Fruit fly (Drosophila melanogaster) whole organism, embryonic: Measurements from ENCODE around the gene CG11811.

Experiments
- Antp ChIP-seq: fragments of 200-800 bp; sonication (Bioruptor generic); optimal IDR thresholded peaks from 3 replicates; lab custom pipeline; 2016; ENCODE audit warnings: missing biosample characterization, missing genetic modification characterization
- Atf6 ChIP-seq: fragments of 200-800 bp; sonication (Bioruptor generic); IDR thresholded peaks from 2 replicates; pipeline ENCODE4 v1.3.6; 2022; ENCODE audit warnings: missing biosample characterization, missing genetic modification characterization
- Bteb2 ChIP-seq: fragments of 200-800 bp; sonication (Bioruptor generic); optimal IDR thresholded peaks from 2 replicates; lab custom pipeline; 2016; ENCODE audit warnings: missing biosample characterization, missing genetic modification characterization
- CG11093 ChIP-seq: fragments of 200-800 bp; sonication (Bioruptor generic); IDR thresholded peaks from 3 replicates; pipeline ENCODE4 v1.3.6; 2022; ENCODE audit warnings: missing biosample characterization, missing genetic modification characterization
- CG11696 ChIP-seq: fragments of 200-800 bp; sonication (Bioruptor generic); IDR thresholded peaks from 2 replicates; pipeline ENCODE4 v1.3.6; 2022; ENCODE audit warnings: missing biosample characterization, missing genetic modification characterization
- CG12659 ChIP-seq: fragments of 200-800 bp; sonication (Bioruptor generic); optimal IDR thresholded peaks from 3 replicates; lab custom pipeline; 2017; ENCODE audit warnings: mild to moderate bottlenecking, missing biosample characterization, missing genetic modification reagents, missing genetic modification characterization
- CG14014 ChIP-seq: fragments of 200-800 bp; sonication (Bioruptor generic); IDR thresholded peaks from 2 replicates; pipeline ENCODE4 v1.3.6; 2022; ENCODE audit warnings: missing biosample characterization, missing genetic modification characterization
- CG14965 ChIP-seq: fragments of 200-800 bp; sonication (Bioruptor generic); optimal IDR thresholded peaks from 2 replicates; lab custom pipeline; 2016; ENCODE audit warnings: missing biosample characterization, missing genetic modification characterization, borderline replicate concordance
- CG15073 ChIP-seq: fragments of 200-800 bp; sonication (Bioruptor generic); optimal IDR thresholded peaks from 2 replicates; lab custom pipeline; 2016; ENCODE audit warnings: missing biosample characterization, missing genetic modification characterization
- CG15269 ChIP-seq: fragments of 200-800 bp; sonication (Bioruptor generic); optimal IDR thresholded peaks from 2 replicates; lab custom pipeline; 2018; ENCODE audit warnings: missing biosample characterization, mild to moderate bottlenecking, missing genetic modification characterization, moderate library complexity
- CG15514 ChIP-seq: fragments of 200-800 bp; sonication (Bioruptor generic); optimal IDR thresholded peaks from 3 replicates; lab custom pipeline; 2017; ENCODE audit warnings: missing biosample characterization, missing genetic modification characterization, mild to moderate bottlenecking, moderate library complexity, missing genetic modification reagents
- CG17802 ChIP-seq: fragments of 200-800 bp; sonication (Bioruptor generic); optimal IDR thresholded peaks from 2 replicates; lab custom pipeline; 2018; ENCODE audit warnings: missing biosample characterization, mild to moderate bottlenecking, missing genetic modification characterization, moderate library complexity
- CG17912 ChIP-seq: fragments of 200-800 bp; sonication (Bioruptor generic); optimal IDR thresholded peaks from 2 replicates; lab custom pipeline; 2018; ENCODE audit warnings: missing biosample characterization, mild to moderate bottlenecking, missing genetic modification characterization
- CG18011 ChIP-seq: fragments of 200-800 bp; sonication (Bioruptor generic); optimal IDR thresholded peaks from 2 replicates; lab custom pipeline; 2017; ENCODE audit warnings: missing biosample characterization, missing genetic modification characterization, mild to moderate bottlenecking, moderate library complexity, missing genotype
- CG3995 ChIP-seq: fragments of 200-800 bp; sonication (Bioruptor generic); optimal IDR thresholded peaks from 3 replicates; lab custom pipeline; 2016; ENCODE audit warnings: missing biosample characterization, missing genetic modification characterization
- CG9932 ChIP-seq: fragments of 200-800 bp; sonication (Bioruptor generic); IDR thresholded peaks from 2 replicates; pipeline ENCODE4 v1.3.6; 2022; ENCODE audit warnings: missing biosample characterization, missing genetic modification characterization
- CHES-1-like ChIP-seq: fragments of 200-800 bp; sonication (Bioruptor generic); optimal IDR thresholded peaks from 2 replicates; lab custom pipeline; 2016; ENCODE audit warnings: missing biosample characterization, missing genetic modification characterization
- Chrac-16 ChIP-seq: fragments of 200-800 bp; sonication (Bioruptor generic); optimal IDR thresholded peaks from 3 replicates; lab custom pipeline; 2016; ENCODE audit warnings: missing biosample characterization, missing genetic modification characterization
- Deaf1 ChIP-seq: fragments of 200-800 bp; optimal IDR thresholded peaks from 3 replicates; lab custom pipeline; 2019; ENCODE audit warnings: missing biosample characterization, mild to moderate bottlenecking, missing genetic modification characterization, moderate library complexity
- Dek ChIP-seq: fragments of 200-800 bp; sonication (Bioruptor generic); optimal IDR thresholded peaks from 3 replicates; lab custom pipeline; 2019; ENCODE audit warnings: missing biosample characterization, mild to moderate bottlenecking, missing genetic modification characterization, moderate library complexity
- Elba2 ChIP-seq: fragments of 200-800 bp; sonication (Bioruptor generic); optimal IDR thresholded peaks from 3 replicates; lab custom pipeline; 2016; ENCODE audit warnings: missing biosample characterization, missing genetic modification characterization
- H2.0 ChIP-seq: fragments of 200-800 bp; sonication (Bioruptor generic); IDR thresholded peaks from 2 replicates; pipeline ENCODE4 v1.3.6; 2022; ENCODE audit warnings: missing biosample characterization, missing genetic modification characterization
- Lhr ChIP-seq: fragments of 200-800 bp; sonication (Bioruptor generic); optimal IDR thresholded peaks from 3 replicates; lab custom pipeline; 2017; ENCODE audit warnings: mild to moderate bottlenecking, missing biosample characterization, missing genetic modification reagents, missing genetic modification characterization
- Nf-YC ChIP-seq: fragments of 200-800 bp; optimal IDR thresholded peaks from 3 replicates; lab custom pipeline; 2019; ENCODE audit warnings: missing biosample characterization, mild to moderate bottlenecking, missing genetic modification characterization, moderate library complexity
- Rfx ChIP-seq: fragments of 200-800 bp; sonication (Bioruptor generic); IDR thresholded peaks from 2 replicates; pipeline ENCODE4 v1.3.6; 2022; ENCODE audit warnings: missing biosample characterization, missing genetic modification characterization
- Taf1 ChIP-seq: fragments of 200-800 bp; sonication (Bioruptor generic); IDR thresholded peaks from 2 replicates; pipeline ENCODE4 v1.3.6; 2022; ENCODE audit warnings: missing biosample characterization, missing genetic modification characterization
- Tbp ChIP-seq: fragments of >200 bp; optimal IDR thresholded peaks from 2 replicates; lab custom pipeline; 2018; ENCODE audit warnings: missing biosample characterization, missing genetic modification characterization
- Xbp1 ChIP-seq: fragments of 200-800 bp; sonication (Bioruptor generic); optimal IDR thresholded peaks from 3 replicates; lab custom pipeline; 2016; ENCODE audit warnings: missing biosample characterization, mild to moderate bottlenecking, missing genetic modification characterization
- ap ChIP-seq: fragments of 200-800 bp; sonication (Bioruptor generic); IDR thresholded peaks from 2 replicates; pipeline ENCODE4 v1.3.6; 2022; ENCODE audit warnings: missing biosample characterization, missing genetic modification characterization
- ash1 ChIP-seq: fragments of 200-800 bp; sonication (Bioruptor generic); optimal IDR thresholded peaks from 2 replicates; lab custom pipeline; 2018; ENCODE audit warnings: missing biosample characterization, mild to moderate bottlenecking, missing genetic modification characterization
- chif ChIP-seq, 2 experiments: fragments of 200-800 bp; sonication (Bioruptor generic); optimal IDR thresholded peaks; 3 replicates each; lab custom pipeline; 2016; ENCODE audit warnings: missing biosample characterization in 2 of 2, missing genetic modification characterization in 2 of 2
- chinmo ChIP-seq: fragments of 200-800 bp; sonication (Bioruptor generic); IDR thresholded peaks from 4 replicates; pipeline ENCODE4 v1.3.6; 2022; ENCODE audit warnings: missing biosample characterization, missing genetic modification characterization; ENCODE audit not compliant: partially characterized antibody
- cwo ChIP-seq: fragments of 200-800 bp; sonication (Bioruptor generic); optimal IDR thresholded peaks from 3 replicates; lab custom pipeline; 2017; ENCODE audit warnings: missing biosample characterization, missing genetic modification characterization, mild to moderate bottlenecking, moderate library complexity, missing genetic modification reagents
- dysf ChIP-seq: fragments of 200-800 bp; sonication (Bioruptor generic); IDR thresholded peaks from 3 replicates; pipeline ENCODE4 v1.3.6; 2022; ENCODE audit warnings: missing biosample characterization, missing genetic modification characterization
- ftz-f1 ChIP-seq: fragments of 200-800 bp; sonication (Bioruptor generic); optimal IDR thresholded peaks from 2 replicates; lab custom pipeline; 2016; ENCODE audit warnings: missing biosample characterization, missing genetic modification characterization
- gce ChIP-seq: fragments of 200-800 bp; sonication (Bioruptor generic); IDR thresholded peaks from 3 replicates; pipeline ENCODE4 v1.3.6; 2022; ENCODE audit warnings: missing biosample characterization, missing genetic modification characterization
- hb ChIP-seq: fragments of 200-800 bp; sonication (Bioruptor generic); IDR thresholded peaks from 3 replicates; pipeline ENCODE4 v1.3.6; 2022; ENCODE audit warnings: missing biosample characterization, missing genetic modification characterization; ENCODE audit not compliant: partially characterized antibody
- her ChIP-seq: fragments of 200-800 bp; sonication (Bioruptor generic); optimal IDR thresholded peaks from 2 replicates; lab custom pipeline; 2016; ENCODE audit warnings: missing biosample characterization, missing genetic modification characterization
- ind ChIP-seq: fragments of 200-800 bp; sonication (Bioruptor generic); optimal IDR thresholded peaks from 3 replicates; lab custom pipeline; 2016; ENCODE audit warnings: missing biosample characterization, missing genetic modification characterization
- lov ChIP-seq, 2 experiments: fragments of 200-800 bp in 1 of 2; fragments of >200 bp in 1 of 2; sonication (Bioruptor generic) in 1 of 2; IDR thresholded peaks in 1 of 2; optimal IDR thresholded peaks in 1 of 2; 2 replicates in 1 of 2; 3 replicates in 1 of 2; pipeline versions ENCODE4 v1.3.6 to Lab custom; 2017 to 2022; ENCODE audit warnings: missing biosample characterization in 1 of 2, missing genetic modification characterization in 1 of 2
- mld ChIP-seq: fragments of 200-800 bp; sonication (Bioruptor generic); IDR thresholded peaks from 3 replicates; pipeline ENCODE4 v1.3.6; 2022; ENCODE audit warnings: missing biosample characterization, missing genetic modification characterization; ENCODE audit not compliant: partially characterized antibody
- nmo ChIP-seq: fragments of 200-800 bp; sonication (Bioruptor generic); optimal IDR thresholded peaks from 2 replicates; lab custom pipeline; 2018; ENCODE audit warnings: missing biosample characterization, mild to moderate bottlenecking, missing genetic modification characterization, moderate library complexity
- org-1 ChIP-seq: fragments of 200-800 bp; sonication (Bioruptor generic); optimal IDR thresholded peaks from 2 replicates; lab custom pipeline; 2017; ENCODE audit warnings: missing biosample characterization, missing genetic modification characterization
- pan ChIP-seq, 4 experiments: fragments of >200 bp in 3 of 4; fragments of 200-800 bp in 1 of 4; sonication (Bioruptor generic) in 1 of 4; optimal IDR thresholded peaks in 3 of 4; IDR thresholded peaks in 1 of 4; 2 replicates each; pipeline versions ENCODE4 v1.3.6 to Lab custom; 2017 to 2022; ENCODE audit warnings: missing biosample characterization in 2 of 4, missing genetic modification characterization in 2 of 4, mixed read lengths in 1 of 4
- psq ChIP-seq: fragments of 200-800 bp; sonication (Bioruptor generic); optimal IDR thresholded peaks from 2 replicates; lab custom pipeline; 2017; ENCODE audit warnings: missing biosample characterization, missing genetic modification characterization
- sima ChIP-seq: fragments of 200-800 bp; sonication (Bioruptor generic); optimal IDR thresholded peaks from 2 replicates; lab custom pipeline; 2016; ENCODE audit warnings: missing biosample characterization, missing genetic modification characterization
- sisA ChIP-seq: fragments of 200-800 bp; sonication (Bioruptor generic); IDR thresholded peaks from 2 replicates; pipeline ENCODE4 v1.3.6; 2022; ENCODE audit warnings: missing biosample characterization, missing genetic modification characterization
- tna ChIP-seq: fragments of 200-800 bp; sonication (Bioruptor generic); IDR thresholded peaks from 2 replicates; pipeline ENCODE4 v1.3.6; 2022; ENCODE audit warnings: missing biosample characterization, missing genetic modification characterization; ENCODE audit not compliant: partially characterized antibody
- toy ChIP-seq: fragments of 200-800 bp; sonication (Bioruptor generic); IDR thresholded peaks from 2 replicates; pipeline ENCODE4 v1.3.6; 2022; ENCODE audit warnings: missing biosample characterization, missing genetic modification characterization

Gene CG11811

DNA sequence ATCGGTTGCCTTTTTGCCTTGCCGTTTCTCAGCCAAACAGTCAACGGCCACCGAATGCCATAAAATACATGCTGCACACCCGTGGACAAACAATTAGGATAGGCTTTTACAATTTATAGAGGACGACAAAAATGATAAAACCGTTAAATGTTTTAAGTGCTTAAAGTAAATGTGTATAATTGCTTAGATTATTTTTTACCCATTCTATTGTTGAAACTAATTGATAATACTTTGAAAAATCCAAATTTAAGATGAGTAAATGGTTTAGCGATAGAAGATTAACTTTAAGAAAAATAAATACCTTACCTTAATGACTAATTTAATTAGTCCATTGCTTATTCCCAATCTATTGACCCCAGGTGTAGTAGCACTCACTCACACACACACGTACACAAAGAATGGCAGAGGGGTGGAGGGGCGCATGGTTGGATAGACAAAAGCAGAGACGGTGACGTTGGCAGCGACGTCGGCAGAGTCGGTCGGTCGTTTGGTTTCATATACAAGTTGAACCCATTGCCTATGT lies 12.2 kb upstream of the CG11811 start (continued):
- TF ChIP-seq lov (optimal IDR thresholded peaks at IDR 0.05; lab: Kevin White, UChicago): no peak
- peak; percentile 75; the same call in 2 of the 3 replicates for TF ChIP-seq lov (GFP tag; IDR thresholded peaks at IDR 0.05; lab: Robert Waterston, UW)
- peak; percentile 84 to 91 for TF ChIP-seq chif (GFP tag; optimal IDR thresholded peaks at IDR 0.05; lab: Kevin White, UChicago)
- TF ChIP-seq sisA (GFP tag; lab: Robert Waterston, UW): peak; percentile 91
- peak; percentile 87 for TF ChIP-seq CG9932 (GFP tag; lab: Robert Waterston, UW)
- peak; percentile 79 for TF ChIP-seq CG18011 (GFP tag; lab: Kevin White, UChicago)
- peak; percentile 58 for TF ChIP-seq CG17802 (tag; lab: Kevin White, UChicago)
- no peak for TF ChIP-seq Tbp (GFP tag; lab: Kevin White, UChicago)
- peak; percentile 74; the same call in 1 of the 2 replicates for TF ChIP-seq Taf1
- TF ChIP-seq sima (GFP tag; lab: Kevin White, UChicago): peak; percentile 79
- TF ChIP-seq Deaf1 (tag; lab: Kevin White, UChicago): peak; percentile 81
- TF ChIP-seq gce (GFP tag; lab: Robert Waterston, UW): peak; percentile 82
- peak; percentile 96 for TF ChIP-seq Atf6 (GFP tag; lab: Robert Waterston, UW)
- TF ChIP-seq H2.0 (GFP tag; lab: Robert Waterston, UW): peak; percentile 87
- TF ChIP-seq ftz-f1 (GFP tag; lab: Kevin White, UChicago): peak; percentile 48
- peak; percentile 95 for TF ChIP-seq Dek (tag; lab: Kevin White, UChicago)
- TF ChIP-seq CG17912 (GFP tag; lab: Kevin White, UChicago): peak; percentile 65
- no peak for TF ChIP-seq mld
- TF ChIP-seq Antp (GFP tag; lab: Kevin White, UChicago): peak; percentile 83
- TF ChIP-seq CG15073 (GFP tag; lab: Kevin White, UChicago): peak; percentile 57
- TF ChIP-seq cwo (GFP tag; lab: Kevin White, UChicago): peak; percentile 94
- TF ChIP-seq org-1 (GFP tag; lab: Kevin White, UChicago): peak; percentile 98
- peak; percentile 91 for TF ChIP-seq Rfx (GFP tag; lab: Robert Waterston, UW)
- peak; percentile 92 for TF ChIP-seq Xbp1
- TF ChIP-seq ind (GFP tag; lab: Kevin White, UChicago): peak; percentile 86
- TF ChIP-seq pan (optimal IDR thresholded peaks at IDR 0.05; lab: Kevin White, UChicago): no peak
- TF ChIP-seq pan (GFP tag; optimal IDR thresholded peaks at IDR 0.05 in 1 of 2, IDR thresholded peaks at IDR 0.05 in 1 of 2): peak in 1 of 2 experiments; percentile 94
- no peak for TF ChIP-seq tna (GFP tag; lab: Robert Waterston, UW)
- TF ChIP-seq Chrac-16 (GFP tag; lab: Kevin White, UChicago): peak; percentile 87
- peak; percentile 92 for TF ChIP-seq CG14014 (GFP tag; lab: Robert Waterston, UW)
- TF ChIP-seq CHES-1-like (GFP tag; lab: Kevin White, UChicago): peak; percentile 90
- peak; percentile 96 for TF ChIP-seq CG12659
- TF ChIP-seq hb (GFP tag; lab: Robert Waterston, UW): no peak
- TF ChIP-seq CG15269 (tag; lab: Kevin White, UChicago): peak; percentile 96
- peak; percentile 46 for TF ChIP-seq CG14965 (GFP tag; lab: Kevin White, UChicago)
- peak; percentile 91 for TF ChIP-seq Bteb2 (GFP tag; lab: Kevin White, UChicago)
- peak; percentile 93 for TF ChIP-seq chinmo (GFP tag; lab: Robert Waterston, UW)
- peak; percentile 99 for TF ChIP-seq CG11696 (GFP tag; lab: Robert Waterston, UW)
- peak; percentile 84 for TF ChIP-seq her (GFP tag; lab: Kevin White, UChicago)
- TF ChIP-seq Elba2 (GFP tag; lab: Kevin White, UChicago): peak; percentile 35
- TF ChIP-seq CG15514 (GFP tag; lab: Kevin White, UChicago): peak; percentile 87
- no peak for TF ChIP-seq ash1 (GFP tag; lab: Kevin White, UChicago)
- TF ChIP-seq ap (GFP tag; lab: Robert Waterston, UW): peak; percentile 93
- TF ChIP-seq Lhr (GFP tag; lab: Kevin White, UChicago): peak; percentile 80
- peak; percentile 56 for TF ChIP-seq CG3995 (GFP tag; lab: Kevin White, UChicago)
- TF ChIP-seq CG11093 (GFP tag; lab: Robert Waterston, UW): peak; percentile 92
- peak; percentile 97 for TF ChIP-seq dysf (GFP tag; lab: Robert Waterston, UW)
- peak; percentile 99 for TF ChIP-seq nmo (GFP tag; lab: Kevin White, UChicago)
- TF ChIP-seq toy: peak; percentile 88
- peak; percentile 89 for TF ChIP-seq Nf-YC (tag; lab: Kevin White, UChicago)
- TF ChIP-seq psq (GFP tag; lab: Kevin White, UChicago): peak; percentile 63
